Worm (Caenorhabditis elegans) whole organism, L1 larva: ENCODE results near the gene srw-29.

Source experiments
- blmp-1 ChIP-seq: fragments of 150-350 bp; optimal IDR thresholded peaks from 2 replicates; lab custom pipeline; 2014; ENCODE audit warnings: missing biosample characterization, missing genetic modification characterization
- egl-13 ChIP-seq: sonication (generic microtip); optimal IDR thresholded peaks from 2 replicates; lab custom pipeline; 2016; ENCODE audit warnings: missing genotype, missing genetic modification reagents, missing genetic modification characterization, missing compliant biosample characterization
- jun-1 ChIP-seq: fragments of 150-350 bp; optimal IDR thresholded peaks from 2 replicates; lab custom pipeline; 2014; ENCODE audit warnings: missing biosample characterization, missing genetic modification reagents, missing genetic modification characterization
- mdl-1 ChIP-seq, 2 experiments: fragments of 150-350 bp; optimal IDR thresholded peaks; 2 replicates each; lab custom pipeline; 2014 to 2017; ENCODE audit warnings: missing biosample characterization in 2 of 2, missing genetic modification characterization in 2 of 2, inconsistent platforms in 1 of 2
- nhr-11 ChIP-seq: fragments of 150-350 bp; optimal IDR thresholded peaks from 2 replicates; lab custom pipeline; 2014; ENCODE audit warnings: missing biosample characterization, missing genetic modification characterization
- nhr-71 ChIP-seq: sonication (generic microtip); optimal IDR thresholded peaks from 2 replicates; lab custom pipeline; 2016; ENCODE audit warnings: mild to moderate bottlenecking, missing genetic modification characterization, moderate library complexity, missing compliant biosample characterization
- nhr-77 ChIP-seq: fragments of 150-350 bp; optimal IDR thresholded peaks from 2 replicates; lab custom pipeline; 2014; ENCODE audit warnings: missing biosample characterization, missing genetic modification characterization
- sup-37 ChIP-seq: fragments of 200-800 bp; sonication (Bioruptor generic); optimal IDR thresholded peaks from 2 replicates; lab custom pipeline; 2018; ENCODE audit warnings: mild to moderate bottlenecking, missing genetic modification characterization, missing compliant biosample characterization
- unc-86 ChIP-seq: sonication (generic microtip); optimal IDR thresholded peaks from 2 replicates; lab custom pipeline; 2016; ENCODE audit warnings: missing genetic modification characterization, missing compliant biosample characterization

DNA sequence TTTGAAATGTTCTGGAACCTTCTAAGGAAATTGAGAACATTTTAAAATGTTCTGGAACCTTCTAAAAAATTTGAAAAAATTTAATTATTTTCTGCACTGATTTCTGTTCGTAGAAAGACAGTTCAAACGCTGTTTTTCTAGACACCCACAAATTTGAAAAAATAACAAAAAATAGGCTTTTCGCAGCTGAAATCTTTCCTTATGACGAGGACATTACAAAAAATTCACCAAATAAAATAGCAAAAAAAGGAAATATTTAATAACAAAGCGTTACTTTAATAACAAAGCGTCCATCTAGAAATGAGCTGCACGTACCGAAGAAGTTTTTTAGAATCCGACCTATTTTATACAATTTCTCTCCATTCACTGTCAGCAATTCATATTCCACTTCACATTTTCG is 19.3 kb upstream of the srw-29 start, which contains the start of gene srh-141:
- TF ChIP-seq blmp-1 (tag; lab: Kevin White, UChicago) (no peak), egl-13 (no peak), sup-37 (GFP tag; lab: Kevin White, UChicago) (no peak), nhr-71 (tag; lab: Kevin White, UChicago) (no peak), nhr-11 (tag; lab: Kevin White, UChicago) (no peak), nhr-77 (no peak), mdl-1 (tag; optimal IDR thresholded peaks at IDR 0.05; lab: Kevin White, UChicago) (no peak), jun-1 (tag; lab: Kevin White, UChicago) (no peak), unc-86 (tag; lab: Kevin White, UChicago) (no peak)
